Worm (Caenorhabditis elegans) whole organism, L2 larva: ENCODE results near the gene tre-5.

ENCODE experiments used
- C34F6.9 ChIP-seq: fragments of 150-350 bp; optimal IDR thresholded peaks from 2 replicates; lab custom pipeline; 2014; ENCODE audit warnings: missing biosample characterization, missing genetic modification characterization
- blmp-1 ChIP-seq: sonication (generic microtip); optimal IDR thresholded peaks from 2 replicates; lab custom pipeline; 2017; ENCODE audit warnings: missing genetic modification characterization, mild to moderate bottlenecking, missing compliant biosample characterization, antibody characterized with exemption, moderate library complexity; ENCODE audit not compliant: insufficient read depth
- ceh-82 ChIP-seq: fragments of 150-350 bp; optimal IDR thresholded peaks from 2 replicates; lab custom pipeline; 2014; ENCODE audit warnings: missing biosample characterization, missing genetic modification characterization
- lsy-2 ChIP-seq, 2 experiments: fragments of 150-350 bp in 1 of 2; sonication (generic microtip) in 1 of 2; optimal IDR thresholded peaks; 2 replicates each; lab custom pipeline; 2014 to 2017; ENCODE audit warnings: missing biosample characterization in 2 of 2, missing genetic modification characterization in 2 of 2
- nhr-11 ChIP-seq: fragments of 150-350 bp; optimal IDR thresholded peaks from 2 replicates; lab custom pipeline; 2014; ENCODE audit warnings: missing biosample characterization, missing genetic modification characterization
- nhr-23 ChIP-seq: fragments of 150-350 bp; optimal IDR thresholded peaks from 2 replicates; lab custom pipeline; 2014; ENCODE audit warnings: missing biosample characterization, missing genetic modification reagents, missing genetic modification characterization
- unc-39 ChIP-seq: fragments of 150-350 bp; optimal IDR thresholded peaks from 2 replicates; lab custom pipeline; 2014; ENCODE audit warnings: missing biosample characterization, missing genetic modification characterization
- unc-62 ChIP-seq: fragments of 150-350 bp; optimal IDR thresholded peaks from 2 replicates; lab custom pipeline; 2014; ENCODE audit warnings: missing biosample characterization, missing genetic modification reagents, missing genetic modification characterization
- zag-1 ChIP-seq: fragments of 150-350 bp; optimal IDR thresholded peaks from 2 replicates; lab custom pipeline; 2014; ENCODE audit warnings: missing biosample characterization, missing genetic modification characterization
- ztf-11 ChIP-seq: sonication (generic microtip); optimal IDR thresholded peaks from 2 replicates; lab custom pipeline; 2017; ENCODE audit warnings: missing biosample characterization, missing genetic modification characterization

DNA sequence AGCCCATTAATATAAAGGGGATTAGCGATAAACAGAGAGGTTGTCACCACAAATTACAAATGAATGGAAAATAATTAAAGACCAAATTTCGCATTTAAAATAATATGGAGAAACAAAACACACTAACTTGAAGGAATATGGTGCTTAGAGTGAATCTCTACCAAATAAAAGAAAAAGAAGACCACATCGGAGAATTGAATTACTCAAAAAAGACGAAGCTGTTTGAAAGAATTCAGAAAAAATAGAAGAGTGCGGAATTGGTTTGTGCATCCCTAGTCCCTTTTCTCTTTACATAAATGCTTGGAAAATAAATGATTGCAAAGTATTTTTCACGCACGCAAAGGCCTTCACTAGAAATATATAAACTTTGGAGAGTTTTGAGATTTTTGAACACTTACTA, 18.8 kb upstream of the tre-5 start:
- no peak for TF ChIP-seq blmp-1 (tag; lab: Kevin White, UChicago)
- no peak for TF ChIP-seq C34F6.9 (tag; lab: Kevin White, UChicago)
- TF ChIP-seq ceh-82 (tag; lab: Kevin White, UChicago), result no peak
- TF ChIP-seq nhr-23, result no peak
- TF ChIP-seq nhr-11 (tag; lab: Kevin White, UChicago), result no peak
- no peak for TF ChIP-seq zag-1 (tag; lab: Kevin White, UChicago)
- no peak for TF ChIP-seq unc-39 (tag; lab: Kevin White, UChicago)
- TF ChIP-seq unc-62 (GFP tag; lab: Kevin White, UChicago), result no peak
- TF ChIP-seq ztf-11 (tag; lab: Kevin White, UChicago), result no peak
- no peak for TF ChIP-seq lsy-2 (tag; optimal IDR thresholded peaks at IDR 0.05; lab: Kevin White, UChicago)
